1 fruit fly cellular context compared by ENCODE assay signal in the genomic region with DNA sequence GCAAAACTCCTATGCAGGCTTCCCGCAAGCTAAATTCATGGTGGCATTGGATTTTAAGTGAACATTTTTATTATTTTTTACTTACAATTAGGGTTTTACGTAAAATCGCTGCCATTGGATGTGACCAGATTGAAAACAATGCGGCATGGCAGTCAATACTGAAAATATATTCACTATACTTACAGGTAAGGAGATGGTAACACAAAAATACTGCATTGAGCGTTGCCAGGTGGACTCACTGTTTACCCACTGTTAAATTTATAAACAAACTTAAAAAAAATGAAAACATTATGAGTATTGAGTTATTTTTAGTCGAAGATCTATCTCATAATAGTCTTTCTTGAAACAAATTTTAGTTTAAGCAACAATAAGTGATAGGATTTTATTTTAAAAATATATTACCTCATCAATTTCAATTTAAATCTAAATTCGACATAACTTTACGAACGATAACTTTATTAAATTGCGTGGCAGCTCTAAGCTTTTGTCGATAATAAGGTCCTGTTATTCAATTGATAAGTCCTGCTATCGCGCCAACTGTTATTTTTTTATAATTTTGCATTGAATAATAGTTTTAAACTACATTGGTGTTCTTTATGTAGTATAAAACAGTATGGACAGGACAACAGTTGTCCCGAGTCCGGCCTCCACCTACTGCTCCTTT.
A peak's percentile ranks its signal among the peaks of the same experiment; 100 is the strongest.
TF ChIP-seq lines count a peak whose summit lies in the region.

A gene (minus strand): TSS at position 159 of the 664 bp plus-strand sequence.
A gene (plus strand): TSS at position 614 of the 664 bp plus-strand sequence.

TF ChIP-seq in whole organism, embryonic, 481 proteins besides CTCF, POLR2A, EP300 and RAD21 (continued from another document and continues in another):
- no peak for TF ChIP-seq Aef1 (GFP tag; IDR thresholded peaks at IDR 0.05; lab: Robert Waterston, UW)
- peak; percentile 23 for TF ChIP-seq zen (tag; optimal IDR thresholded peaks at IDR 0.05; lab: Kevin White, UChicago)
- TF ChIP-seq nom (GFP tag; optimal IDR thresholded peaks at IDR 0.05; lab: Kevin White, UChicago) = no peak
- TF ChIP-seq p53 (GFP tag; optimal IDR thresholded peaks at IDR 0.05; lab: Kevin White, UChicago) = no peak
- no peak for TF ChIP-seq CG5245 (GFP tag; optimal IDR thresholded peaks at IDR 0.05; lab: Kevin White, UChicago)
- 0 out of 3 replicates have a peak, but pooled peaks have one; percentile 38 for TF ChIP-seq CG6791 (GFP tag; IDR thresholded peaks at IDR 0.05; lab: Robert Waterston, UW; ENCODE audit: partially characterized antibody)
- no peak for TF ChIP-seq Lpt (GFP tag; optimal IDR thresholded peaks at IDR 0.05; lab: Kevin White, UChicago)
- no peak for TF ChIP-seq CG34224 (GFP tag; IDR thresholded peaks at IDR 0.05; lab: Robert Waterston, UW; ENCODE audit: partially characterized antibody)
- no peak for TF ChIP-seq schlank (tag; optimal IDR thresholded peaks at IDR 0.05; lab: Kevin White, UChicago)
- no peak for TF ChIP-seq h (optimal IDR thresholded peaks at IDR 0.05; lab: Kevin White, UChicago)
- peak; percentile 29 for TF ChIP-seq CHES-1-like (GFP tag; optimal IDR thresholded peaks at IDR 0.05; lab: Kevin White, UChicago)
- TF ChIP-seq Dip2 (GFP tag; IDR thresholded peaks at IDR 0.05; lab: Robert Waterston, UW) = no peak
- TF ChIP-seq CG2875 (GFP tag; optimal IDR thresholded peaks at IDR 0.05; lab: Kevin White, UChicago) = no peak
- TF ChIP-seq Sox100B (GFP tag; optimal IDR thresholded peaks at IDR 0.05; lab: Kevin White, UChicago) = no peak
- no peak for TF ChIP-seq CG10321 (GFP tag; IDR thresholded peaks at IDR 0.05; lab: Robert Waterston, UW)
- peak; percentile 31 for TF ChIP-seq Sox102F (GFP tag; optimal IDR thresholded peaks at IDR 0.05; lab: Kevin White, UChicago)
- no peak for TF ChIP-seq ewg (GFP tag; optimal IDR thresholded peaks at IDR 0.05; lab: Kevin White, UChicago)
- TF ChIP-seq CG4360 (GFP tag; IDR thresholded peaks at IDR 0.05; lab: Robert Waterston, UW) = no peak
- TF ChIP-seq gce (GFP tag; IDR thresholded peaks at IDR 0.05; lab: Robert Waterston, UW) = no peak
- TF ChIP-seq Bdp1 (GFP tag; optimal IDR thresholded peaks at IDR 0.05; lab: Kevin White, UChicago) = no peak
- TF ChIP-seq CG17802 (tag; optimal IDR thresholded peaks at IDR 0.05; lab: Kevin White, UChicago) = no peak
- TF ChIP-seq CG13775 (GFP tag; optimal IDR thresholded peaks at IDR 0.05; lab: Kevin White, UChicago) = no peak
- no peak for TF ChIP-seq CG8765 (GFP tag; IDR thresholded peaks at IDR 0.05; lab: Robert Waterston, UW)
- no peak for TF ChIP-seq crc (GFP tag; optimal IDR thresholded peaks at IDR 0.05; lab: Kevin White, UChicago)
- no peak for TF ChIP-seq D (optimal IDR thresholded peaks at IDR 0.05; lab: Kevin White, UChicago)
- no peak for TF ChIP-seq D (GFP tag; optimal IDR thresholded peaks at IDR 0.05; lab: Kevin White, UChicago)
- no peak for TF ChIP-seq CG14441 (GFP tag; IDR thresholded peaks at IDR 0.05; lab: Robert Waterston, UW)
- TF ChIP-seq grn (GFP tag; optimal IDR thresholded peaks at IDR 0.05; lab: Kevin White, UChicago) = no peak
- TF ChIP-seq az2 (GFP tag; optimal IDR thresholded peaks at IDR 0.05; lab: Kevin White, UChicago) = peak; percentile 17
- TF ChIP-seq CG30020 (tag; optimal IDR thresholded peaks at IDR 0.05; lab: Kevin White, UChicago) = peak; percentile 50
- no peak for TF ChIP-seq CG17359 (tag; optimal IDR thresholded peaks at IDR 0.05; lab: Kevin White, UChicago)
- TF ChIP-seq Antp (GFP tag; optimal IDR thresholded peaks at IDR 0.05; lab: Kevin White, UChicago) = peak; percentile 13
- no peak for TF ChIP-seq CG10565 (GFP tag; optimal IDR thresholded peaks at IDR 0.05; lab: Kevin White, UChicago)
- TF ChIP-seq CG7556 (GFP tag; optimal IDR thresholded peaks at IDR 0.05; lab: Kevin White, UChicago) = no peak
- no peak for TF ChIP-seq pfk (GFP tag; optimal IDR thresholded peaks at IDR 0.05; lab: Kevin White, UChicago)
- no peak for TF ChIP-seq exex (tag; optimal IDR thresholded peaks at IDR 0.05; lab: Kevin White, UChicago)
- peak in 1 of 2 experiments; percentile 30 for TF ChIP-seq bsh (GFP tag; optimal IDR thresholded peaks at IDR 0.05; lab: Kevin White, UChicago)
- no peak; the same call in 1 of the 2 replicates for TF ChIP-seq bbx (GFP tag; IDR thresholded peaks at IDR 0.05; lab: Robert Waterston, UW; ENCODE audit: partially characterized antibody)
- no peak for TF ChIP-seq ham (GFP tag; IDR thresholded peaks at IDR 0.05; lab: Robert Waterston, UW)
- TF ChIP-seq chm (GFP tag; IDR thresholded peaks at IDR 0.05; lab: Robert Waterston, UW) = no peak
- no peak for TF ChIP-seq scrt (GFP tag; optimal IDR thresholded peaks at IDR 0.05; lab: Kevin White, UChicago)
- TF ChIP-seq Ssrp (tag; optimal IDR thresholded peaks at IDR 0.05; lab: Kevin White, UChicago) = no peak
- no peak for TF ChIP-seq CG8478 (optimal IDR thresholded peaks at IDR 0.05; lab: Kevin White, UChicago)
- no peak for TF ChIP-seq CG11560 (tag; IDR thresholded peaks at IDR 0.05; lab: Robert Waterston, UW)
- TF ChIP-seq disco-r (GFP tag; optimal IDR thresholded peaks at IDR 0.05; lab: Kevin White, UChicago) = no peak
- TF ChIP-seq CG2120 (GFP tag; optimal IDR thresholded peaks at IDR 0.05; lab: Kevin White, UChicago) = peak; percentile 55
- TF ChIP-seq CG11695 (GFP tag; IDR thresholded peaks at IDR 0.05; lab: Robert Waterston, UW) = no peak
- TF ChIP-seq nerfin-1 (tag; optimal IDR thresholded peaks at IDR 0.05; lab: Kevin White, UChicago) = no peak
- no peak for TF ChIP-seq danr (GFP tag; IDR thresholded peaks at IDR 0.05; lab: Robert Waterston, UW)
- TF ChIP-seq CG12219 (GFP tag; optimal IDR thresholded peaks at IDR 0.05; lab: Kevin White, UChicago) = no peak
- no peak for TF ChIP-seq gt (GFP tag; IDR thresholded peaks at IDR 0.05; lab: Robert Waterston, UW)
- no peak for TF ChIP-seq CG3065 (GFP tag; optimal IDR thresholded peaks at IDR 0.05; lab: Kevin White, UChicago)
- TF ChIP-seq grau (tag; optimal IDR thresholded peaks at IDR 0.05; lab: Kevin White, UChicago) = peak; percentile 37
- TF ChIP-seq Hey (tag; optimal IDR thresholded peaks at IDR 0.05; lab: Kevin White, UChicago) = no peak
- TF ChIP-seq Usf (GFP tag; optimal IDR thresholded peaks at IDR 0.05; lab: Kevin White, UChicago) = no peak
- no peak for TF ChIP-seq CG4404 (GFP tag; IDR thresholded peaks at IDR 0.05; lab: Robert Waterston, UW)
- no peak for TF ChIP-seq CG7786 (GFP tag; optimal IDR thresholded peaks at IDR 0.05; lab: Kevin White, UChicago)
- TF ChIP-seq CG3407 (GFP tag; optimal IDR thresholded peaks at IDR 0.05; lab: Kevin White, UChicago) = no peak
- TF ChIP-seq Vsx1 (GFP tag; optimal IDR thresholded peaks at IDR 0.05; lab: Kevin White, UChicago) = no peak
- 0 out of 3 replicates have a peak, but pooled peaks have one; percentile 20 for TF ChIP-seq CG17361 (GFP tag; IDR thresholded peaks at IDR 0.05; lab: Robert Waterston, UW)
- no peak for TF ChIP-seq tio (GFP tag; optimal IDR thresholded peaks at IDR 0.05; lab: Kevin White, UChicago)
- TF ChIP-seq CG12236 (GFP tag; optimal IDR thresholded peaks at IDR 0.05; lab: Kevin White, UChicago) = no peak
- TF ChIP-seq CG13123 (GFP tag; optimal IDR thresholded peaks at IDR 0.05; lab: Kevin White, UChicago) = no peak
- TF ChIP-seq her (GFP tag; optimal IDR thresholded peaks at IDR 0.05; lab: Kevin White, UChicago) = no peak
- no peak for TF ChIP-seq Awh (GFP tag; IDR thresholded peaks at IDR 0.05; lab: Robert Waterston, UW)
- TF ChIP-seq CG9876 (GFP tag; optimal IDR thresholded peaks at IDR 0.05; lab: Kevin White, UChicago) = no peak
- TF ChIP-seq fd64A (GFP tag; optimal IDR thresholded peaks at IDR 0.05; lab: Kevin White, UChicago) = no peak
- no peak for TF ChIP-seq sna (GFP tag; IDR thresholded peaks at IDR 0.05; lab: Robert Waterston, UW; ENCODE audit: partially characterized antibody)
- TF ChIP-seq vnd (GFP tag; IDR thresholded peaks at IDR 0.05; lab: Robert Waterston, UW; ENCODE audit: partially characterized antibody) = no peak
- no peak for TF ChIP-seq insv (GFP tag; optimal IDR thresholded peaks at IDR 0.05; lab: Kevin White, UChicago)
- no peak for TF ChIP-seq amos (GFP tag; IDR thresholded peaks at IDR 0.05; lab: Robert Waterston, UW; ENCODE audit: partially characterized antibody)
- TF ChIP-seq shn (GFP tag; optimal IDR thresholded peaks at IDR 0.05; lab: Kevin White, UChicago) = no peak
- TF ChIP-seq CG17186 (GFP tag; optimal IDR thresholded peaks at IDR 0.05; lab: Kevin White, UChicago) = peak; percentile 97
- no peak for TF ChIP-seq fd96Cb (tag; optimal IDR thresholded peaks at IDR 0.05; lab: Kevin White, UChicago)
- no peak for TF ChIP-seq salm (tag; optimal IDR thresholded peaks at IDR 0.05; lab: Kevin White, UChicago)
- TF ChIP-seq inv (GFP tag; IDR thresholded peaks at IDR 0.05; lab: Robert Waterston, UW; ENCODE audit: partially characterized antibody) = no peak
- no peak for TF ChIP-seq Trl (optimal IDR thresholded peaks at IDR 0.05; lab: Kevin White, UChicago)
- no peak for TF ChIP-seq Trl (GFP tag; optimal IDR thresholded peaks at IDR 0.05; lab: Kevin White, UChicago)
- no peak for TF ChIP-seq CG13894 (tag; optimal IDR thresholded peaks at IDR 0.05; lab: Kevin White, UChicago)
- TF ChIP-seq Chrac-16 (GFP tag; optimal IDR thresholded peaks at IDR 0.05; lab: Kevin White, UChicago) = peak; percentile 24
- TF ChIP-seq hth (optimal IDR thresholded peaks at IDR 0.05; lab: Kevin White, UChicago) = no peak
- no peak for TF ChIP-seq ro (GFP tag; IDR thresholded peaks at IDR 0.05; lab: Robert Waterston, UW)
- no peak for TF ChIP-seq Atf3 (GFP tag; optimal IDR thresholded peaks at IDR 0.05; lab: Kevin White, UChicago)
- TF ChIP-seq knrl (GFP tag; IDR thresholded peaks at IDR 0.05; lab: Robert Waterston, UW; ENCODE audit: partially characterized antibody) = peak; percentile 16; the same call in 1 of the 3 replicates
- TF ChIP-seq Asciz (GFP tag; optimal IDR thresholded peaks at IDR 0.05; lab: Kevin White, UChicago) = no peak
- TF ChIP-seq Bteb2 (GFP tag; optimal IDR thresholded peaks at IDR 0.05; lab: Kevin White, UChicago) = peak; percentile 41
- TF ChIP-seq pros (GFP tag; optimal IDR thresholded peaks at IDR 0.05; lab: Kevin White, UChicago) = no peak
- no peak for TF ChIP-seq tup (GFP tag; optimal IDR thresholded peaks at IDR 0.05; lab: Kevin White, UChicago)
- TF ChIP-seq CG4282 (GFP tag; optimal IDR thresholded peaks at IDR 0.05; lab: Kevin White, UChicago) = no peak
- no peak for TF ChIP-seq CG6813 (GFP tag; optimal IDR thresholded peaks at IDR 0.05; lab: Kevin White, UChicago)
- peak; percentile 71 for TF ChIP-seq CG9932 (GFP tag; IDR thresholded peaks at IDR 0.05; lab: Robert Waterston, UW)
- no peak for TF ChIP-seq so (GFP tag; IDR thresholded peaks at IDR 0.05; lab: Robert Waterston, UW)
- TF ChIP-seq CG11247 (GFP tag; IDR thresholded peaks at IDR 0.05; lab: Robert Waterston, UW) = no peak
- TF ChIP-seq H2.0 (GFP tag; IDR thresholded peaks at IDR 0.05; lab: Robert Waterston, UW) = 0 out of 2 replicates have a peak, but pooled peaks have one; percentile 13
- TF ChIP-seq CG11085 (GFP tag; IDR thresholded peaks at IDR 0.05; lab: Robert Waterston, UW) = no peak
- TF ChIP-seq oc (tag; optimal IDR thresholded peaks at IDR 0.05; lab: Kevin White, UChicago) = no peak
- TF ChIP-seq tap (tag; optimal IDR thresholded peaks at IDR 0.05; lab: Kevin White, UChicago) = no peak
- peak; percentile 44 for TF ChIP-seq CG13424 (tag; optimal IDR thresholded peaks at IDR 0.05; lab: Kevin White, UChicago)
- no peak for TF ChIP-seq CrebB (tag; optimal IDR thresholded peaks at IDR 0.05; lab: Kevin White, UChicago)
- TF ChIP-seq caup (GFP tag; optimal IDR thresholded peaks at IDR 0.05; lab: Kevin White, UChicago; ENCODE audit: severe bottlenecking) = no peak
- no peak for TF ChIP-seq CG34422 (GFP tag; IDR thresholded peaks at IDR 0.05; lab: Robert Waterston, UW)
- TF ChIP-seq CG30431 (GFP tag; optimal IDR thresholded peaks at IDR 0.05; lab: Kevin White, UChicago) = no peak
- TF ChIP-seq CG2678 (tag; optimal IDR thresholded peaks at IDR 0.05; lab: Kevin White, UChicago) = peak; percentile 22
- TF ChIP-seq ssp (GFP tag; IDR thresholded peaks at IDR 0.05; lab: Robert Waterston, UW) = no peak; the same call in 1 of the 2 replicates
- no peak for TF ChIP-seq CG1233 (GFP tag; optimal IDR thresholded peaks at IDR 0.05; lab: Kevin White, UChicago)
- no peak for TF ChIP-seq Rx (GFP tag; IDR thresholded peaks at IDR 0.05; lab: Robert Waterston, UW)
- TF ChIP-seq eve (GFP tag; optimal IDR thresholded peaks at IDR 0.05; lab: Kevin White, UChicago) = no peak
- TF ChIP-seq CG6854 (GFP tag; optimal IDR thresholded peaks at IDR 0.05; lab: Kevin White, UChicago) = no peak
- no peak for TF ChIP-seq cas (GFP tag; IDR thresholded peaks at IDR 0.05; lab: Robert Waterston, UW)
- no peak for TF ChIP-seq CG13296 (GFP tag; optimal IDR thresholded peaks at IDR 0.05; lab: Kevin White, UChicago)
- TF ChIP-seq vfl (GFP tag; optimal IDR thresholded peaks at IDR 0.05; lab: Kevin White, UChicago) = peak; percentile 2
- TF ChIP-seq E2f2 (GFP tag; IDR thresholded peaks at IDR 0.05; lab: Robert Waterston, UW) = peak; percentile 46
- TF ChIP-seq CG16863 (GFP tag; optimal IDR thresholded peaks at IDR 0.05; lab: Kevin White, UChicago) = no peak
- no peak for TF ChIP-seq NC2α (GFP tag; optimal IDR thresholded peaks at IDR 0.05; lab: Kevin White, UChicago)
- no peak for TF ChIP-seq CG16779 (GFP tag; IDR thresholded peaks at IDR 0.05; lab: Robert Waterston, UW)
- TF ChIP-seq CG17328 (GFP tag; IDR thresholded peaks at IDR 0.05; lab: Robert Waterston, UW) = no peak
- no peak for TF ChIP-seq CG18011 (GFP tag; optimal IDR thresholded peaks at IDR 0.05; lab: Kevin White, UChicago)
- no peak for TF ChIP-seq MTF-1 (GFP tag; optimal IDR thresholded peaks at IDR 0.05; lab: Kevin White, UChicago; ENCODE audit: borderline replicate concordance)
- TF ChIP-seq HLH54F (GFP tag; optimal IDR thresholded peaks at IDR 0.05; lab: Kevin White, UChicago) = no peak
- TF ChIP-seq Stat92E (GFP tag; optimal IDR thresholded peaks at IDR 0.05; lab: Kevin White, UChicago) = no peak
- TF ChIP-seq NK7.1 (GFP tag; optimal IDR thresholded peaks at IDR 0.05; lab: Kevin White, UChicago) = no peak
- TF ChIP-seq HmgD (GFP tag; optimal IDR thresholded peaks at IDR 0.05; lab: Kevin White, UChicago) = no peak
- no peak for TF ChIP-seq CG32772 (GFP tag; IDR thresholded peaks at IDR 0.05; lab: Robert Waterston, UW)
- TF ChIP-seq trem (tag; optimal IDR thresholded peaks at IDR 0.05; lab: Kevin White, UChicago) = peak; percentile 40
- no peak for TF ChIP-seq cwo (GFP tag; optimal IDR thresholded peaks at IDR 0.05; lab: Kevin White, UChicago)
- TF ChIP-seq CG4820 (GFP tag; optimal IDR thresholded peaks at IDR 0.05; lab: Kevin White, UChicago) = no peak
- no peak for TF ChIP-seq psq (GFP tag; optimal IDR thresholded peaks at IDR 0.05; lab: Kevin White, UChicago)
- TF ChIP-seq CG1603 (tag; optimal IDR thresholded peaks at IDR 0.05; lab: Kevin White, UChicago) = peak; percentile 64
